Fruit fly (Drosophila melanogaster): ENCODE data around the gene Osi4.

DNA sequence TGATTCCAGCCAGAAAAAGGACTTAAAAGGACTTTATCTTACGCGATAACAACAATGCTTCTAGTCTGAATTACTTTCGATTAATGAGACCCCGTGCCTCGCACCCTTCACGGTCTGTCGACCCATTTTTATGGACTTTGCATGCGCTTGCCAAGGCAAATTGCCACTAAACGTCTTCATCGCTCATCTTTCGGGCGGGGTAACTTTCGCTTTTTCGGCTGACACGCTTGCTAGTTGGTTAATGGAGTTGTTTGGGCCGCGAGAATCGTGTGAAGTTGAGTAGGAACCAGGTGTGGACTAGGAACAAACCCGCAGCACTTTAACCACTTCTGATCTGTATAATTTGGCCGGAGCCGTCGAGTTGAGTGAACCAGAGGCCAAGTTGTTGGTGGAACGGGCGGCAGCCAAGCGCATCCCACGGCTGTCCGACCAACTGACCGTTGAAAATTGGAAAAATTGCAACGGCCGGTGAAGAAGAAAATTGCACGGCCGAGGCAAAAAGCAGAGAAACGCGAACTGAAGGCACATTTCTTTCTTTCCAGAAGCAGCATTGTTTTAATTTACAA is 5.5 kb upstream of the Osi4 start, which contains the start of gene Osi5:
- TF ChIP-seq zfh2 (GFP tag; optimal IDR thresholded peaks at IDR 0.05) (no peak), CG7357 (GFP tag; IDR thresholded peaks at IDR 0.05) (no peak), CG7963 (GFP tag; IDR thresholded peaks at IDR 0.05; ENCODE audit: partially characterized antibody) (no peak), luna (GFP tag; optimal IDR thresholded peaks at IDR 0.05) (no peak), CG8290 (GFP tag; optimal IDR thresholded peaks at IDR 0.05) (no peak), CG8290 (tag; optimal IDR thresholded peaks at IDR 0.05) (no peak), CG12744 (GFP tag; optimal IDR thresholded peaks at IDR 0.05) (no peak)

All from whole organism, embryonic.